Worm (Caenorhabditis elegans): Measurements from ENCODE around the gene C10F3.7.

Gene C10F3.7

DNA sequence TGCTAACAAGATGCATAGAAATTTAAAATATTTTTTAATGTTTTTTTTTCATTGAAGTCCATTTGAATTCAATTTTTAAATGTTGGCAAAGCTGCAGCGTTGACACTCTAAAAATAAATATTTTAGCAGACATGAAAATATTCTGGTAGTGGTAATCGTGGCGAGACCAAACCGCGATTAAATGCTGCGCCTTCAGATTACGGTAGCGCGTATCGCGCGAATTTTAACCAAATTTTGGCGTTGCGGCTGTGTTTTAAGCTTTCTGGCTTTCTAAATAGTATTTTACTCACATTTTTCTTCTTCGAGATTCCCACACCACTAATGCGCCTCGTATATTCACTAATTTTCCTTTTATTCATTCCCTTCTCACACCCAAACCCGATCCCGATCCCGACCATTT lies 9.5 kb upstream of the C10F3.7 start, which contains the start of gene cpg-4:
TSS of gene cpg-4 (plus strand) at position 303 of the 400 bp plus-strand sequence.
- TF ChIP-seq dao-5 (tag; optimal IDR thresholded peaks at IDR 0.05), result no peak
- no peak for TF ChIP-seq him-1 (tag; optimal IDR thresholded peaks at IDR 0.05)
- no peak for TF ChIP-seq W03F9.2 (tag; optimal IDR thresholded peaks at IDR 0.05)

DNA sequence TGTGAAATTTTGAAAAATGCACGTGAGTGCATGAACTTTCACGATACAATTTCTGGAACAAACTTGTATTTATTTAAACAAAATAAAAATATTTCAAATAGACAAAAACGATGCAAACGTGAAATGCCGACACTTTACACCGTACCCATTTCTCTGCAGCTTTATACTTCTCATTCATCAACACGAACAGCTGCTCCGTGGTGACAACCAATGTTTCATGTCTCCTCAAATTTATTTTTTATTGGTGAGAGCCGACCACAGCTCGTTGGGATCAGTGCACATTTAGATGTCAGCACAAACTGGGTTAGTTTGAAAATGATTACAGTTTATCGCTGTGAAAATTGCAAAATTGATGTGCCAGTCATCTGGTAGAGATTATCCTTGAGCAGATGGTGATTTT lies 8.9 kb upstream of the C10F3.7 start:
- TF ChIP-seq W03F9.2 (tag; optimal IDR thresholded peaks at IDR 0.05) (no peak), dao-5 (tag; optimal IDR thresholded peaks at IDR 0.05) (no peak), him-1 (tag; optimal IDR thresholded peaks at IDR 0.05) (no peak)

DNA sequence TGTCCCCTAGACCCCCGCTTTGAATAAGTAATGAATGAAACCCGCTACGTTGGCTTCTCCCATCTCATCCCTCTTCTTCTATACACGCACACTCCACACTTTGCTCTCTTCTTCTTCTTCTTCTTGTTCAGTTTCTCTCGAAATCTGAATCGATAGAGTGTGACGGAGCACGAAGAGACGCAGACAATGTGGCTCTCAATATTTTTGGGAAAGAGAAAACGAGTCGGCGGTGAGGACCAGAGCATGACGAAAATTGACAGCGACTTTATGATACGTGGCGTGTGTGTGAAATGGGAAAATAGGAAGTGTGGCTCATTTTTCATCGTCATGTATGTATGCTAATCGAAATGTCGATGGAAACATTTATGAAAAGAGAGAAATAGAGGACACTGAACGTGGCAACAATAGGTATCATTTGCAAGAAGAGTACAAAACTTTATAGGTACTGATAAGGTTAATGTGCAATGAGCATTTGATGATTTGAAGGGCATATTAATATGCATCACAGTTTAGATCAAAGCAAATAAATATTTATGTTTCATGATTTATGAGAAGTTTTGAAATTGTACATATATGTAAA lies 4.9 kb upstream of the C10F3.7 start:
- TF ChIP-seq dao-5 (tag; optimal IDR thresholded peaks at IDR 0.05) (no peak), him-1 (tag; optimal IDR thresholded peaks at IDR 0.05) (peak; percentile 48), W03F9.2 (tag; optimal IDR thresholded peaks at IDR 0.05) (no peak)

DNA sequence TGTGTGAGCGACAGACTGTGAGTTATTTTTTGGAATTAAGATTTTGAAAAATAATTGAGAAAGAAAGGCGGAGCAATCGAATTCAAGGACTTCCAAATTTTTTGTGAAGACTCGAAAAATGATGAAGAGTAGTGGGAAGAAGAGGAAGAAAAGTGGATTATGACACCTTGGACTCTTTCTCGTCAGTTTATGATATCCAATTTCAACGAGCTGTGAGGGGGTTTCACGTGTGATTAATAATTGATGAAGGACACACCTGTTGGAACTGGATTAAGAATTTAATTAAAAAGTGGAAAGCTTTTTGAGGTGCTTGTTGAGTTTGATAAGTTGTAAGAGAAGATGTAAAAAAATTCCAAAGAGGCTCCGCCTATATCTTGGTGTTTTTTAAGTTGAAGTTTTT lies 3.7 kb upstream of the C10F3.7 start, which contains the start of gene fut-8:
TSS of gene fut-8 (minus strand) at position 101 of the 400 bp plus-strand sequence.
- no peak for TF ChIP-seq him-1 (tag; optimal IDR thresholded peaks at IDR 0.05)
- no peak for TF ChIP-seq W03F9.2 (tag; optimal IDR thresholded peaks at IDR 0.05)
- TF ChIP-seq dao-5 (tag; optimal IDR thresholded peaks at IDR 0.05), result no peak

DNA sequence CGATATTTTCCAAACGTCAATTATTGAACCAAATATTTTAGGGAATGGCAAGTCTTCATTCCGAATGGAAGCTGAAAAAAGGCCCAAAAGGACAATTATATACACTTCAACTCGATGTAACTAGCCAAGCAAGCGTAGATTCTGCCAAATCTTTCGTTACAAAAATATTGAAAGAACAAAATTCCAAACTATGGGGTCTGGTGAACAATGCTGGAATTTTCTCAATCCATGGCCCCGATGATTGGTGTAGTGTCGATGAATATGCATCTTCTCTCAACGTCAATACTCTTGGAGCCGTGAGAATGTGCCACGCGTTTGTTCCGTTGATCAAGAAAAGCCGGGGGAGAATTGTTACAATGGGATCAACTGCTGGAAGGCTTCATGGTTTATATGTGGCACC lies 2.4 kb downstream of the C10F3.7 start:
- TF ChIP-seq W03F9.2 (tag; optimal IDR thresholded peaks at IDR 0.05), result no peak
- TF ChIP-seq him-1 (tag; optimal IDR thresholded peaks at IDR 0.05), result no peak
- no peak for TF ChIP-seq dao-5 (tag; optimal IDR thresholded peaks at IDR 0.05)

DNA sequence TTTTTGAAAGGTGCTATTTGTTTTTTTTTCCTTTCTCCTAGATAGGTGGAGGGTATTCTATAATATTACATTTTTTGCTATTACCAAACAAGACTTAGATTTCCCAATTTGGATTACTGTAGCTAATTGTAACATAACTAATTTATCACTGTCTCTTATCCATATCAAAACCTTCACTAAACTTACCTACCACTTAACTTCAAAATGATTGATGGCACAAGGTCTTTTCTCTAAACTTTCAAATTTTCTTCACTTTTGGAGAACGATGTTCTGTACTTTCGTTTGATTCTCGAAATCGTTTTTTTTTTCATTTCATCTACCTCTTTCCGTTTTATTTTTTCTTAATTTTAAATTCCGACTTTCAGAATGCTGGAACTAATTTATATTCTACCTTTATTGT lies 3.3 kb downstream of the C10F3.7 start, which contains the start of gene dhs-16:
TSS of gene dhs-16 (plus strand) at position 366 of the 400 bp plus-strand sequence.
- TF ChIP-seq W03F9.2 (tag; optimal IDR thresholded peaks at IDR 0.05) (no peak), dao-5 (tag; optimal IDR thresholded peaks at IDR 0.05) (no peak), him-1 (tag; optimal IDR thresholded peaks at IDR 0.05) (no peak)

DNA sequence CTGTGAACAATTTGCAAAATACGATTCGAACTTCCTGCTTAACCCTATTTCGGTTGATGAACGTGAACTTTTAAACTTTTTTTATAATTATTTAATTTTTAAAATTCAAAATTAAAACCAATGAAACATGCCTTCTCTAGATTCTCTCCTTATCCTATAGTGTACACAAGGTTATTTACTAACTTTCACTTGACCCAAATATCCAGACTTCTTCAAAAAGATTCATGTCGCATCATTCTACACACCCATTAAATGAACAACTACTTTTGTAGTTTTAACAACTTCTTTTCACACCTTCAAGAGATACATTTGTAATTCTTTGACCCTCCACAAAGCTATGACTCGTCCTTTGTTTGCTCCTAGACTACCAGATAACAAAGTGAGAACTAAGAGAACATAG lies 3.9 kb downstream of the C10F3.7 start:
- no peak for TF ChIP-seq W03F9.2 (tag; optimal IDR thresholded peaks at IDR 0.05)
- TF ChIP-seq him-1 (tag; optimal IDR thresholded peaks at IDR 0.05), result no peak

DNA sequence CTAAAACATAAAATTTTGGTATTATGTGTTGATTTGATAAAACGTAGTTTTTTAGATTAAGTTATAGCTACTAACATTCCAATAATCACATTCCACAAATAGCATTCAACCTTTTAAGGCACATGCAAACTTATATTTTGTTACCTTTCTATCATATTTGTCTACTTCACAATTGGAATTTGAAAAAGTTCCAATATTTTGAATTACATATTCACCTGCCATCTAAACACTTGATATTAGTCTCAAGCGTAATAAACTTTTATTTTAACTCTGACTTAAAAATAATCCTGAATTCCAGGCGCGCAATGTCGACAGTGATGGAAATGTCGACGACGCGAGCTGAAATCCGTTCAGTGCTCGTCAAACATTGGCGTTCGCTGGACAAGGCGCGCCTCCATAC lies 10.9 kb downstream of the C10F3.7 start, which contains the start of gene acy-2:
TSS of gene acy-2 (plus strand) at position 301 of the 400 bp plus-strand sequence.
- TF ChIP-seq him-1 (tag; optimal IDR thresholded peaks at IDR 0.05) (no peak), W03F9.2 (tag; optimal IDR thresholded peaks at IDR 0.05) (no peak), dao-5 (tag; optimal IDR thresholded peaks at IDR 0.05) (no peak)

DNA sequence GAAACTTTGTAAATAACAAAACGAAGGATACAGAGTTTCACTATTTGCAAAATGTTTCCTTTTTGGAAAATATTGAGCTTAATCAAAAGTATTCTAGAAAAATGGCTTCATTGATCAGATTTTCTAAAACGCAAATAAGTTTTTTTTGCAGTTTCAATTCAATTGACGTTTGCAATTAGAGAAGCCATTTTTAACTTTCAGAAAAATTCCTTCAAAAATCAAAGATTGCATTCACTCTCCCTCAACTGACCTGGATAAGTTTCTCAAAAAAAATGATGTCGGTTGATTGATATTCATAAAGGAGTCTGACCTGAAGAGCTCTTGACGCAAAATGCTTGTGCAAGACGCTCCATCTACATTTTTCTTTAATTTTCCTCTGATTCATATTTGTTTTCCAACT lies 12.9 kb downstream of the C10F3.7 start:
- TF ChIP-seq him-1 (tag; optimal IDR thresholded peaks at IDR 0.05), result no peak
- no peak for TF ChIP-seq dao-5 (tag; optimal IDR thresholded peaks at IDR 0.05)
- no peak for TF ChIP-seq W03F9.2 (tag; optimal IDR thresholded peaks at IDR 0.05)

DNA sequence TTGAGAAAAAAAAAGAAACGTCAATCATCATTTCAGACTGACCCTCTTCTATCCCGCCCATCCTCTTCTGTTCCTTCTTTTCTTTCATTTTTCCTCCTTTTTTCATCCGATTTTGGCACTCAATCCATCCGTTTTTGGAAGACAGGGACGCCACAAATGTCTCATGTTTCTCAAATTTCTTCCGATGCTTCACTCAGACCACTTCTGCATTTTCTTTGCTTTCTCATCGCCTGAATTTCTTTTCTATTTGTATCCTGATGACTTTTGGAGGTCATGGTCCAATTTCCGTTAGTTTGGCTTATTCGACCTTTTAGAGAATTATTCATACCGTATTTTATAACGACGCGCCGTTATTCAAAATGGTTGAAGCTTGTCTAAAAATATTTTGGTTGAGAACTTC lies 14.1 kb downstream of the C10F3.7 start:
- TF ChIP-seq dao-5 (tag; optimal IDR thresholded peaks at IDR 0.05), result no peak
- TF ChIP-seq him-1 (tag; optimal IDR thresholded peaks at IDR 0.05), result no peak
- no peak for TF ChIP-seq W03F9.2 (tag; optimal IDR thresholded peaks at IDR 0.05)

DNA sequence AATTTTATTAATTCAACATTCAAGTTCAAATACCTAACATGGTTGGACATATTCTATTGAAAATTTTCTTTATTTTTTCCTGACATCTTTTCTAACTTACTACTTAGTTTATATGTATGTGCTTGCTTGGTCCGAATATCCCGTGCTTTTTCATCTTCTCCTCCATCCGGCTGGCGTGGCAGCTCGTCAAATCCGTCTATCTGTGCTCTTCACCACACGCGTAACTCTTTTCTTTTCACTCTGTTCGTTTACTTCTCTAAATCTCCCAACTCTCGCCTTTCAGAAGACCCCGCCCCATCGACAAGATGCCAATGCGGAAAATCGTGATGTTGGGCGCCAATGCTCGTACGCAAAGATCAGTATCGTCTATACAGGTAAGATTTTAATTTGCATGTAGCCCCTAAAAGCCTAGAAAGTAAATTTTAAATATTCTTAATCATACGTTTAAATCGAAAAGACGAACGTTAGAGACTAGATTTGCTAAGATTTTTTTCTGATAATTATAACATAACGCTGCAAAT lies 21.9 kb downstream of the C10F3.7 start:
- no peak for TF ChIP-seq W03F9.2 (tag; optimal IDR thresholded peaks at IDR 0.05)
- no peak for TF ChIP-seq dao-5 (tag; optimal IDR thresholded peaks at IDR 0.05)
- TF ChIP-seq him-1 (tag; optimal IDR thresholded peaks at IDR 0.05), result no peak

DNA sequence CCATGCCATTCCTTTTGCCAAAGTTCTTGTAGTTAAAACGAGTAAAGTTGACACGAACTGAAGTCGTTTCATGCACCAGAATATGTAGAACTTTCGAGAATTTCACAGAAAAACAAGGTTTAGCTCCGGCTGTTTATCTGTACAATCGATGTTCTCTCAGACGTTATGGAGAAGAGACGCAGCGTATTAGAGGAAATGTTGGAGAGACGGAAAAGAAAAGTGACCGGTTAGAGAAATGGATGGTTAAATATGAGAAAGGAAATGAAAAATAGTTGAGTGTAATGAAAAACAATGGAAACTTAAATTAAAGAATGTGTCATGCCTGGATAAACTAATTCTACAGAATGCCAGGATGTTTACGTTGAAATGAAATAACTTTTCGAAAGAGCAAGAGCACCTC lies 23.0 kb downstream of the C10F3.7 start, which contains the start of gene pcm-1:
TSS of gene pcm-1 (minus strand) at position 187 of the 400 bp plus-strand sequence.
- TF ChIP-seq dao-5 (tag; optimal IDR thresholded peaks at IDR 0.05) (no peak), him-1 (tag; optimal IDR thresholded peaks at IDR 0.05) (no peak), W03F9.2 (tag; optimal IDR thresholded peaks at IDR 0.05) (no peak)

DNA sequence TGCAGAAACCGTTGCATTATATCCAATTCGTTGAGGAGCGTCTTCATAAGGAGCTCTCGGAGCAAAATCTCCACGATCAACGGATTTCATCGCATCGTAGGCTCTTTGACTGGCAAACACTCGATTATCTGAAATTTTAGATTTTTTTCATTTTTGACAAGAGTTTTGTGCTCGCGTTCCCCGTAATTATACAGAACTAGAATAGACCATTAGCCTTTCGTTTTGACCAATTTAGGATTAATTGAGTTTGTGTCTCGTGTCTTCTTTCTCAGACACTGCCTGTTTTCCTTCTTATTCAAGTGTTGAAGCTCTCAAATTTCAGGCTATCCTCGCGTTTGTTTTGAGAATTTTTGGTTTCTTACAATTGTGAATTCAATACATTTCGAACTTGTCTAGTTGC lies 23.6 kb downstream of the C10F3.7 start:
- no peak for TF ChIP-seq W03F9.2 (tag; optimal IDR thresholded peaks at IDR 0.05)
- TF ChIP-seq dao-5 (tag; optimal IDR thresholded peaks at IDR 0.05), result no peak
- TF ChIP-seq him-1 (tag; optimal IDR thresholded peaks at IDR 0.05), result no peak

DNA sequence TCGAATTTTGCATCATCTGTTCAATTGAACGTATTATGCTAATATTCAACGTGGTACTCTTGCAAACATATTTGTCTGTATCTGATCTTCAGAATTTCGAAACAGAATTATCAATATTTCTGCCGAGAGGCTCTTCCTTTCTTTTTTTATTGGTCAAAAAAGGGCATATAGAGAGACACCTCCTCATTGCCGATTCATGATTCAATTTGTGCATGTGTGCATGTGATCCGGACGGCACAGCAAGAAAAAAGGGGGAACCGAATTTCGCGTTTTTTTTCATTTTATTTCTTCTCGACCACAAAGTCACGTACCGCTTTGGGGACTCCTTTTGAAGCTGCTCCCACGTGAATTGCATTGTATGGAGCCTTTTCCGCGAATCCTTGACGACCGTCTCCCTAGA lies 25.1 kb downstream of the C10F3.7 start, which contains the start of gene mcp-1:
TSS of gene mcp-1 (plus strand) at position 292 of the 400 bp plus-strand sequence.
- TF ChIP-seq him-1 (tag; optimal IDR thresholded peaks at IDR 0.05) (no peak), W03F9.2 (tag; optimal IDR thresholded peaks at IDR 0.05) (no peak), dao-5 (tag; optimal IDR thresholded peaks at IDR 0.05) (no peak)

DNA sequence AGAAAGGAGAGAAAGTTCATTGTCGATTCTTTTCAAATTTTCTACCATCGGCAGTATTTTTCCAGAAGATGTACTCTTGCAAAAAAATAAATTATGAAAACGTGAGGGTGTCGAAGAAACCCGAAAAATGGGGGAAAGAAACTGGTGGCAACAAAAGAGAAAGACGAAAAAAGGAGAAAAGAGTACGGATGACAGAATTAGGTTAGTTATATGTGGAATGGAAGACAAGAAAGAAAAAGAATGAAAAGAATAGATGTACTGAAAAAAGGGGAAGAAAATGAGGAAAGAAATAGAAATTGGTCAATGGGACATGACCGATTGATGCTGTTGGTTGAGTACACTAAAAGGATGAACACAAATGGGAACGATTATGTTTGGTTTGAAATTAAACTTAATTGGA lies 31.0 kb downstream of the C10F3.7 start:
- no peak for TF ChIP-seq him-1 (tag; optimal IDR thresholded peaks at IDR 0.05)
- no peak for TF ChIP-seq W03F9.2 (tag; optimal IDR thresholded peaks at IDR 0.05)
- TF ChIP-seq dao-5 (tag; optimal IDR thresholded peaks at IDR 0.05), result no peak
